Fruit fly (Drosophila melanogaster): Measurements from ENCODE around the gene msb1l.

msb1l gene

DNA sequence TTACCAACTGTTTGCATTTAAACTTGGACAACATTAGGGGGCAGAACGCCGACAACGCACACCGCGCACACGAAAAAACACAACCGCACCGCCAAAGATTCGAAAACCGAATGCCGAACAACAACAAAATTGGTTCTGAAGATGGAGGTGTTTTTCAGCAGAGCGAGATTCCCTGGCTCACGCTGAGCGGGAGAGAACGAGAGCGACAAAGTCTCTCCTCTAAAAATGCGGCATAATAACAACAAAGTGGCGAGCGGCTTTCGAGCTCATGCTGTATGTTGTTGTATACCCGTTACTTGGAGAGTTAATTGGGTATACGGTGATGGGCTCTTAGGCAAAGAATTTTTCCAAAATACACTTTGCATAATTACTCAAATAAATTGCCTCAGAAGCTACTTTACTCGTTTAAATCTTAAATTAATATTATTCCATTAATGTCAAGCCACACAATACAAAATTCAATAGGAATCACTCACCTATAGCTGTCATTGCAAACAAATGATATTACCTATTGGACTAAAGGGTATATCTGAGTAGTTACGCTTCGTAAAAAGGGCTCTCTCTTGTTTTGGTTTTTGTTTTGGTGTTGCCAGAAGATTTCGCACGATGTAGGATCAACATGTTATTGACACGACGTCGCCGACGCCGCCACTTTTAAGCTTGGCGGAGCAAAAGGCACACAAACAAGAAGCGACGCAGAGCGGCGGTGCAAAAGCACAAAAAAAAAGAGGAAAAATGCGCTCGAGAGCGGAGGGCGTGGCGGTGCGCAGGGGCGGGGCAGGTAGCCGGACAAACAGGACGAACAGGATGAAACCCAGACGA is 4.8 kb upstream of the msb1l start (continued):
- TF ChIP-seq CG6854 (GFP tag; optimal IDR thresholded peaks at IDR 0.05) (peak; percentile 79), OdsH (GFP tag; optimal IDR thresholded peaks at IDR 0.05) (peak; percentile 96), CG1621 (tag; optimal IDR thresholded peaks at IDR 0.05) (peak; percentile 85), achi (GFP tag; optimal IDR thresholded peaks at IDR 0.05) (peak; percentile 91), ss (GFP tag; optimal IDR thresholded peaks at IDR 0.05) (peak; percentile 91 to 93), pdm3 (GFP tag; optimal IDR thresholded peaks at IDR 0.05) (peak; percentile 96), Sox102F (GFP tag; optimal IDR thresholded peaks at IDR 0.05) (peak; percentile 94), Hr4 (GFP tag; optimal IDR thresholded peaks at IDR 0.05) (peak; percentile 93), svp (GFP tag) (peak; percentile 98), topi (GFP tag; optimal IDR thresholded peaks at IDR 0.05) (peak; percentile 96), CG31627 (GFP tag; optimal IDR thresholded peaks at IDR 0.05) (peak; percentile 94), Hr38 (GFP tag; optimal IDR thresholded peaks at IDR 0.05) (no peak), Ets96B (tag; optimal IDR thresholded peaks at IDR 0.05) (peak; percentile 94), Eip75B (GFP tag; optimal IDR thresholded peaks at IDR 0.05) (peak; percentile 95), CG9139 (GFP tag; optimal IDR thresholded peaks at IDR 0.05) (peak; percentile 84), Sox15 (GFP tag; optimal IDR thresholded peaks at IDR 0.05) (peak; percentile 84)

DNA sequence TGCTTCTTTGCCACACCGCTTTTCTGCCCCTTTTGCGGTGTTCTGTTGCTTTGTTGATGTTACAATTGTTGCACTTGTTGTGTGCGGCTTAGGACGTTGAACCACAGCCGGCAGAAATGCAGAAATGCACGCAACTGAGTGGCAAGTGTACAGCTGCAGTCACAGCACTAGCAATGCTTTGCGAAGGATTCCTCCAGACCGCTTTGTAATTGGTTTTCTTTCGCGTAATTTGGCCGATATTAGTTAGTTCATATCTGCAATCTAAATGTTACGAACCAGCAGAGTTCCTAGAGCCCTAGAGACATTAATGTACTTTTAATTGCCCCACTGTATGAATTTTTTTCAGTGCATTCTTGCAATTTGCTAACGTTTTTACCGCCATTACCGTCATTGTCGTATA is 3.1 kb upstream of the msb1l start:
- peak; percentile 49 for TF ChIP-seq acj6 (GFP tag; optimal IDR thresholded peaks at IDR 0.05)
- TF ChIP-seq CG1621 (tag; optimal IDR thresholded peaks at IDR 0.05) = no peak
- peak; percentile 42; the same call in 1 of the 2 replicates for TF ChIP-seq CG15336 (GFP tag; IDR thresholded peaks at IDR 0.05)
- peak; percentile 24 for TF ChIP-seq Sox102F (GFP tag; optimal IDR thresholded peaks at IDR 0.05)
- peak; percentile 47; the same call in 1 of the 2 replicates for TF ChIP-seq Gug (GFP tag; IDR thresholded peaks at IDR 0.05)
- peak; percentile 54 for TF ChIP-seq CG6808 (GFP tag; optimal IDR thresholded peaks at IDR 0.05)
- TF ChIP-seq Eip93F (GFP tag; optimal IDR thresholded peaks at IDR 0.05) = no peak
- TF ChIP-seq CG34406 (GFP tag; optimal IDR thresholded peaks at IDR 0.05) = peak; percentile 26
- peak; percentile 20 for TF ChIP-seq Hr39 (GFP tag; optimal IDR thresholded peaks at IDR 0.05)
- TF ChIP-seq CG11902 (GFP tag; optimal IDR thresholded peaks at IDR 0.05) = no peak
- TF ChIP-seq Lpt (GFP tag; optimal IDR thresholded peaks at IDR 0.05) = no peak
- no peak for TF ChIP-seq fd85E (GFP tag; optimal IDR thresholded peaks at IDR 0.05)
- TF ChIP-seq fd59A (GFP tag; optimal IDR thresholded peaks at IDR 0.05) = peak; percentile 35
- peak; percentile 27 for TF ChIP-seq dac (GFP tag; optimal IDR thresholded peaks at IDR 0.05)
- TF ChIP-seq vri (GFP tag; optimal IDR thresholded peaks at IDR 0.05) = no peak
- peak; percentile 60 for TF ChIP-seq net (GFP tag; optimal IDR thresholded peaks at IDR 0.05)
- TF ChIP-seq topi (GFP tag; optimal IDR thresholded peaks at IDR 0.05) = peak; percentile 56
- peak; percentile 62 for TF ChIP-seq OdsH (GFP tag; optimal IDR thresholded peaks at IDR 0.05)
- TF ChIP-seq pdm3 (GFP tag; optimal IDR thresholded peaks at IDR 0.05) = peak; percentile 37
- peak; percentile 7 for TF ChIP-seq Smox (GFP tag; optimal IDR thresholded peaks at IDR 0.05)
- peak; percentile 30 to 33 for TF ChIP-seq salr (GFP tag; optimal IDR thresholded peaks at IDR 0.05)
- peak; percentile 89 for TF ChIP-seq Eip78C (GFP tag)
- peak; percentile 39 to 63 for TF ChIP-seq ss (GFP tag; optimal IDR thresholded peaks at IDR 0.05)
- TF ChIP-seq CG31627 (GFP tag; optimal IDR thresholded peaks at IDR 0.05) = peak; percentile 34
- peak; percentile 3 for TF ChIP-seq CG16779 (tag; optimal IDR thresholded peaks at IDR 0.05)
- no peak for TF ChIP-seq Sox15 (GFP tag; optimal IDR thresholded peaks at IDR 0.05)
- TF ChIP-seq CG11762 (GFP tag; optimal IDR thresholded peaks at IDR 0.05; ENCODE audit: insufficient read depth) = peak; percentile 54
- peak; percentile 64 for TF ChIP-seq CG3919 (GFP tag; optimal IDR thresholded peaks at IDR 0.05)
- peak; percentile 68 for TF ChIP-seq Ets96B (tag; optimal IDR thresholded peaks at IDR 0.05)
- TF ChIP-seq eg (GFP tag; IDR thresholded peaks at IDR 0.05) = peak; percentile 53
- TF ChIP-seq CG10669 (GFP tag; optimal IDR thresholded peaks at IDR 0.05) = peak; percentile 70
- TF ChIP-seq Eip75B (GFP tag; optimal IDR thresholded peaks at IDR 0.05) = peak; percentile 59
- no peak for TF ChIP-seq CG6792 (GFP tag; optimal IDR thresholded peaks at IDR 0.05)
- peak; percentile 66 for TF ChIP-seq CG32006 (GFP tag; optimal IDR thresholded peaks at IDR 0.05)
- peak; percentile 73 for TF ChIP-seq dsx (GFP tag; optimal IDR thresholded peaks at IDR 0.05; ENCODE audit: poor library complexity, severe bottlenecking)
- no peak for TF ChIP-seq CG11294 (GFP tag; IDR thresholded peaks at IDR 0.05)
- TF ChIP-seq CG3032 (tag; optimal IDR thresholded peaks at IDR 0.05) = peak; percentile 55
- TF ChIP-seq CG9139 (GFP tag; optimal IDR thresholded peaks at IDR 0.05) = no peak
- no peak for TF ChIP-seq CG8632 (GFP tag; optimal IDR thresholded peaks at IDR 0.05)
- TF ChIP-seq lz (GFP tag; optimal IDR thresholded peaks at IDR 0.05) = peak; percentile 8
- TF ChIP-seq CG4318 (GFP tag; optimal IDR thresholded peaks at IDR 0.05) = peak; percentile 48
- TF ChIP-seq cyc (GFP tag; optimal IDR thresholded peaks at IDR 0.05) = peak; percentile 31

Data from whole organism, prepupa.